Fruit fly (Drosophila melanogaster): Measurements from ENCODE around the gene Dnai2.

dm6 chr3L:11680298-11680697 lies 18.8 kb downstream of the Dnai2 start, which contains the start of gene CG32085:
- TF ChIP-seq CG32264 (GFP tag; optimal IDR thresholded peaks at IDR 0.05) (no peak), jim (GFP tag; optimal IDR thresholded peaks at IDR 0.05) (no peak), br (GFP tag; optimal IDR thresholded peaks at IDR 0.05) (no peak), fru (GFP tag; optimal IDR thresholded peaks at IDR 0.05) (peak; percentile 11), Mio (GFP tag; optimal IDR thresholded peaks at IDR 0.05) (no peak), h (GFP tag; optimal IDR thresholded peaks at IDR 0.05) (no peak), dsf (GFP tag; optimal IDR thresholded peaks at IDR 0.05; ENCODE audit: borderline replicate concordance) (no peak), psq (GFP tag; optimal IDR thresholded peaks at IDR 0.05) (no peak), woc (GFP tag; optimal IDR thresholded peaks at IDR 0.05) (no peak), N (GFP tag; optimal IDR thresholded peaks at IDR 0.05) (no peak)
